Fruit fly (Drosophila melanogaster) whole organism, embryonic: ENCODE results near the gene Spn88Eb.

Experiments used
- Adf1 ChIP-seq: fragments of 200-800 bp; sonication (Bioruptor generic); IDR thresholded peaks from 2 replicates; pipeline ENCODE4 v1.3.6; 2022; ENCODE audit warnings: missing biosample characterization, missing genetic modification characterization
- CG10462 ChIP-seq: fragments of 200-800 bp; sonication (Bioruptor generic); optimal IDR thresholded peaks from 2 replicates; lab custom pipeline; 2016; ENCODE audit warnings: missing biosample characterization, missing genetic modification characterization
- CG15514 ChIP-seq: fragments of 200-800 bp; sonication (Bioruptor generic); optimal IDR thresholded peaks from 3 replicates; lab custom pipeline; 2017; ENCODE audit warnings: missing biosample characterization, missing genetic modification characterization, mild to moderate bottlenecking, moderate library complexity, missing genetic modification reagents
- CG16863 ChIP-seq: fragments of 200-800 bp; sonication (Bioruptor generic); optimal IDR thresholded peaks from 3 replicates; lab custom pipeline; 2016; ENCODE audit warnings: missing biosample characterization, missing genetic modification characterization
- CG17568 ChIP-seq: fragments of 200-800 bp; sonication (Bioruptor generic); optimal IDR thresholded peaks from 2 replicates; lab custom pipeline; 2018; ENCODE audit warnings: missing biosample characterization, mild to moderate bottlenecking, missing genetic modification characterization, moderate library complexity
- CG17829 ChIP-seq: fragments of 200-800 bp; optimal IDR thresholded peaks from 2 replicates; lab custom pipeline; 2019; ENCODE audit warnings: missing biosample characterization, mild to moderate bottlenecking, missing genetic modification characterization, moderate library complexity
- CG18476 ChIP-seq: fragments of 200-800 bp; sonication (Bioruptor generic); optimal IDR thresholded peaks from 2 replicates; lab custom pipeline; 2016; ENCODE audit warnings: missing biosample characterization, mild to moderate bottlenecking, missing genetic modification characterization
- CG33213 ChIP-seq: fragments of 200-800 bp; sonication (Bioruptor generic); optimal IDR thresholded peaks from 3 replicates; lab custom pipeline; 2016; ENCODE audit warnings: missing biosample characterization, missing genetic modification characterization
- CG34224 ChIP-seq: fragments of 200-800 bp; sonication (Bioruptor generic); IDR thresholded peaks from 3 replicates; pipeline ENCODE4 v1.3.6; 2022; ENCODE audit warnings: missing biosample characterization, missing genetic modification characterization; ENCODE audit not compliant: partially characterized antibody
- CG3838 ChIP-seq: fragments of 200-800 bp; sonication (Bioruptor generic); optimal IDR thresholded peaks from 3 replicates; lab custom pipeline; 2016; ENCODE audit warnings: missing biosample characterization, missing genetic modification characterization
- CG7839 ChIP-seq: fragments of 200-800 bp; sonication (Bioruptor generic); optimal IDR thresholded peaks from 3 replicates; lab custom pipeline; 2018; ENCODE audit warnings: missing biosample characterization, mild to moderate bottlenecking, missing genetic modification characterization, moderate library complexity
- CG7987 ChIP-seq: fragments of 200-800 bp; sonication (Bioruptor generic); optimal IDR thresholded peaks from 2 replicates; lab custom pipeline; 2018; ENCODE audit warnings: missing biosample characterization, mild to moderate bottlenecking, missing genetic modification characterization, moderate library complexity
- CG8478 ChIP-seq: fragments of >200 bp; optimal IDR thresholded peaks from 2 replicates; lab custom pipeline; 2018
- CG9932 ChIP-seq: fragments of 200-800 bp; sonication (Bioruptor generic); IDR thresholded peaks from 2 replicates; pipeline ENCODE4 v1.3.6; 2022; ENCODE audit warnings: missing biosample characterization, missing genetic modification characterization
- Dref ChIP-seq: fragments of 200-800 bp; sonication (Bioruptor generic); IDR thresholded peaks from 2 replicates; pipeline ENCODE4 v1.3.6; 2022; ENCODE audit warnings: missing biosample characterization, missing genetic modification characterization
- HLHmδ ChIP-seq: fragments of 200-800 bp; sonication (Bioruptor generic); optimal IDR thresholded peaks from 2 replicates; lab custom pipeline; 2018; ENCODE audit warnings: missing biosample characterization, mild to moderate bottlenecking, missing genetic modification characterization, moderate library complexity
- Lhr ChIP-seq: fragments of 200-800 bp; sonication (Bioruptor generic); optimal IDR thresholded peaks from 3 replicates; lab custom pipeline; 2017; ENCODE audit warnings: mild to moderate bottlenecking, missing biosample characterization, missing genetic modification reagents, missing genetic modification characterization
- MTF-1 ChIP-seq: fragments of 200-800 bp; sonication (Bioruptor generic); optimal IDR thresholded peaks from 2 replicates; lab custom pipeline; 2018; ENCODE audit warnings: missing biosample characterization, mild to moderate bottlenecking, missing genetic modification characterization, borderline replicate concordance
- Med ChIP-seq: fragments of 200-800 bp; sonication (Bioruptor generic); peaks from one replicate; lab custom pipeline; 2016; ENCODE audit warnings: missing biosample characterization, missing genetic modification characterization, mild to moderate bottlenecking, inconsistent platforms, moderate library complexity
- NC2β ChIP-seq: fragments of 200-800 bp; sonication (Bioruptor generic); optimal IDR thresholded peaks from 2 replicates; lab custom pipeline; 2016; ENCODE audit warnings: missing biosample characterization, missing genetic modification characterization
- Nf-YB ChIP-seq: fragments of 200-800 bp; sonication (Bioruptor generic); optimal IDR thresholded peaks from 3 replicates; lab custom pipeline; 2019; ENCODE audit warnings: missing biosample characterization, mild to moderate bottlenecking, missing genetic modification characterization, moderate library complexity
- NfI ChIP-seq: fragments of 200-800 bp; sonication (Bioruptor generic); optimal IDR thresholded peaks from 3 replicates; lab custom pipeline; 2018; ENCODE audit warnings: missing biosample characterization, mild to moderate bottlenecking, missing genetic modification characterization, moderate library complexity
- Optix ChIP-seq: fragments of 200-800 bp; sonication (Bioruptor generic); IDR thresholded peaks from 3 replicates; pipeline ENCODE4 v1.3.6; 2022; ENCODE audit warnings: missing biosample characterization, missing genetic modification characterization
- Sin3A ChIP-seq: fragments of >200 bp; optimal IDR thresholded peaks from 2 replicates; lab custom pipeline; 2018
- YL-1 ChIP-seq: fragments of 200-800 bp; sonication (Bioruptor generic); optimal IDR thresholded peaks from 3 replicates; lab custom pipeline; 2017; ENCODE audit warnings: missing biosample characterization, mild to moderate bottlenecking, missing genetic modification characterization
- bab2 ChIP-seq: fragments of 200-800 bp; sonication (Bioruptor generic); optimal IDR thresholded peaks from 2 replicates; lab custom pipeline; 2016; ENCODE audit warnings: missing biosample characterization, missing genetic modification characterization
- cg ChIP-seq: fragments of 200-800 bp; sonication (Bioruptor generic); optimal IDR thresholded peaks from 3 replicates; lab custom pipeline; 2019; ENCODE audit warnings: missing biosample characterization, mild to moderate bottlenecking, missing genetic modification characterization, moderate library complexity
- ci ChIP-seq: fragments of 200-800 bp; sonication (Bioruptor generic); IDR thresholded peaks from 3 replicates; pipeline ENCODE4 v1.3.6; 2022; ENCODE audit warnings: missing biosample characterization, missing genetic modification characterization
- dysf ChIP-seq: fragments of 200-800 bp; sonication (Bioruptor generic); IDR thresholded peaks from 3 replicates; pipeline ENCODE4 v1.3.6; 2022; ENCODE audit warnings: missing biosample characterization, missing genetic modification characterization
- exex ChIP-seq: fragments of 200-800 bp; sonication (Bioruptor generic); optimal IDR thresholded peaks from 4 replicates; lab custom pipeline; 2018; ENCODE audit warnings: missing biosample characterization, mild to moderate bottlenecking, missing genetic modification characterization, moderate library complexity
- ftz-f1 ChIP-seq: fragments of 200-800 bp; sonication (Bioruptor generic); optimal IDR thresholded peaks from 2 replicates; lab custom pipeline; 2016; ENCODE audit warnings: missing biosample characterization, missing genetic modification characterization
- fu2 ChIP-seq: fragments of 200-800 bp; sonication (Bioruptor generic); optimal IDR thresholded peaks from 2 replicates; lab custom pipeline; 2016; ENCODE audit warnings: missing biosample characterization, missing genetic modification characterization
- gsb ChIP-seq: fragments of 200-800 bp; sonication (Bioruptor generic); IDR thresholded peaks from 2 replicates; pipeline ENCODE4 v1.3.6; 2022; ENCODE audit warnings: missing biosample characterization, missing genetic modification characterization
- kni ChIP-seq: fragments of 200-800 bp; sonication (Bioruptor generic); optimal IDR thresholded peaks from 3 replicates; lab custom pipeline; 2017; ENCODE audit warnings: mild to moderate bottlenecking, missing biosample characterization, missing genetic modification reagents, missing genetic modification characterization
- lbe ChIP-seq: fragments of 200-800 bp; sonication (Bioruptor generic); optimal IDR thresholded peaks from 2 replicates; lab custom pipeline; 2016; ENCODE audit warnings: missing biosample characterization, mild to moderate bottlenecking, missing genetic modification characterization
- lilli ChIP-seq: fragments of 200-800 bp; sonication (Bioruptor generic); optimal IDR thresholded peaks from 3 replicates; lab custom pipeline; 2016; ENCODE audit warnings: missing biosample characterization, missing genetic modification characterization
- lmd ChIP-seq: fragments of 200-800 bp; sonication (Bioruptor generic); IDR thresholded peaks from 2 replicates; pipeline ENCODE4 v1.3.6; 2022; ENCODE audit warnings: missing biosample characterization, missing genetic modification characterization
- maf-S ChIP-seq: fragments of 200-800 bp; sonication (Bioruptor generic); optimal IDR thresholded peaks from 2 replicates; lab custom pipeline; 2016; ENCODE audit warnings: missing biosample characterization, missing genetic modification characterization
- nmo ChIP-seq: fragments of 200-800 bp; sonication (Bioruptor generic); optimal IDR thresholded peaks from 2 replicates; lab custom pipeline; 2018; ENCODE audit warnings: missing biosample characterization, mild to moderate bottlenecking, missing genetic modification characterization, moderate library complexity
- phol ChIP-seq: fragments of 200-800 bp; sonication (Bioruptor generic); optimal IDR thresholded peaks from 3 replicates; lab custom pipeline; 2018; ENCODE audit warnings: missing biosample characterization, mild to moderate bottlenecking, missing genetic modification characterization, moderate library complexity
- pros ChIP-seq: fragments of 200-800 bp; sonication (Bioruptor generic); optimal IDR thresholded peaks from 3 replicates; lab custom pipeline; 2019; ENCODE audit warnings: missing biosample characterization, mild to moderate bottlenecking, missing genetic modification characterization, moderate library complexity
- sens ChIP-seq: fragments of 200-800 bp; sonication (Bioruptor generic); peaks from one replicate; lab custom pipeline; 2016; ENCODE audit warnings: missing biosample characterization, missing genetic modification characterization
- sisA ChIP-seq: fragments of 200-800 bp; sonication (Bioruptor generic); IDR thresholded peaks from 2 replicates; pipeline ENCODE4 v1.3.6; 2022; ENCODE audit warnings: missing biosample characterization, missing genetic modification characterization
- sug ChIP-seq: fragments of 200-800 bp; optimal IDR thresholded peaks from 2 replicates; lab custom pipeline; 2019; ENCODE audit warnings: missing biosample characterization, mild to moderate bottlenecking, missing genetic modification characterization, moderate library complexity
- tap ChIP-seq: fragments of 200-800 bp; optimal IDR thresholded peaks from 3 replicates; lab custom pipeline; 2019; ENCODE audit warnings: missing biosample characterization, mild to moderate bottlenecking, missing genetic modification characterization, moderate library complexity
- tin ChIP-seq: fragments of 200-800 bp; sonication (Bioruptor generic); optimal IDR thresholded peaks from 3 replicates; lab custom pipeline; 2016; ENCODE audit warnings: missing biosample characterization, missing genetic modification characterization
- tx ChIP-seq: fragments of 200-800 bp; sonication (Bioruptor generic); optimal IDR thresholded peaks from 2 replicates; lab custom pipeline; 2016; ENCODE audit warnings: missing biosample characterization, missing genetic modification characterization
- unc-4 ChIP-seq: fragments of 200-800 bp; sonication (Bioruptor generic); IDR thresholded peaks from 2 replicates; pipeline ENCODE4 v1.3.6; 2022; ENCODE audit warnings: missing biosample characterization, missing genetic modification characterization; ENCODE audit not compliant: partially characterized antibody
- vvl ChIP-seq: fragments of 200-800 bp; sonication (Bioruptor generic); IDR thresholded peaks from 2 replicates; pipeline ENCODE4 v1.3.6; 2022; ENCODE audit warnings: missing biosample characterization, missing genetic modification characterization
- zen2 ChIP-seq: fragments of 200-800 bp; sonication (Bioruptor generic); IDR thresholded peaks from 3 replicates; pipeline ENCODE4 v1.3.6; 2022; ENCODE audit warnings: missing biosample characterization, missing genetic modification characterization; ENCODE audit not compliant: partially characterized antibody
- zf30C ChIP-seq: fragments of 200-800 bp; sonication (Bioruptor generic); optimal IDR thresholded peaks from 3 replicates; lab custom pipeline; 2018; ENCODE audit warnings: missing biosample characterization, mild to moderate bottlenecking, missing genetic modification characterization

Spn88Eb gene

dm6 chr3R:15229329-15229876 is 20.8 kb upstream of the Spn88Eb start, which contains the start of the genes Art3 and mRpS10 (continued):
- TF ChIP-seq CG17829 (peak; percentile 100), Adf1 (GFP tag; lab: Robert Waterston, UW) (peak; percentile 95), lilli (GFP tag; lab: Kevin White, UChicago) (peak; percentile 100), CG18476 (GFP tag; lab: Kevin White, UChicago) (peak; percentile 99), vvl (GFP tag; lab: Robert Waterston, UW) (peak; percentile 100), pros (GFP tag; lab: Kevin White, UChicago) (peak; percentile 92), sisA (GFP tag; lab: Robert Waterston, UW) (peak; percentile 100), nmo (peak; percentile 100), ftz-f1 (GFP tag; lab: Kevin White, UChicago) (peak; percentile 94), CG3838 (GFP tag; lab: Kevin White, UChicago) (peak; percentile 99), bab2 (GFP tag; lab: Kevin White, UChicago) (peak; percentile 100), tin (GFP tag; lab: Kevin White, UChicago) (peak; percentile 100), CG17568 (no peak), CG7839 (tag; lab: Kevin White, UChicago) (peak; percentile 100), Optix (GFP tag; lab: Robert Waterston, UW) (peak; percentile 88; the same call in 2 of the 3 replicates), dysf (GFP tag; lab: Robert Waterston, UW) (peak; percentile 100), sens (peak; percentile 100), tap (tag; lab: Kevin White, UChicago) (peak; percentile 100), cg (peak; percentile 7), CG15514 (GFP tag; lab: Kevin White, UChicago) (peak; percentile 96), CG7987 (GFP tag; lab: Kevin White, UChicago) (peak; percentile 99), fu2 (GFP tag; lab: Kevin White, UChicago) (peak; percentile 100), YL-1 (GFP tag; lab: Kevin White, UChicago) (peak; percentile 100), MTF-1 (GFP tag; lab: Kevin White, UChicago) (peak; percentile 100), zf30C (peak; percentile 72), NC2β (peak; percentile 100), CG8478 (lab: Kevin White, UChicago) (no peak), ci (GFP tag; lab: Robert Waterston, UW) (peak; percentile 100), Nf-YB (peak; percentile 94), Sin3A (peak; percentile 20), gsb (peak; percentile 100), lbe (peak; percentile 99), CG16863 (peak; percentile 100), maf-S (GFP tag; lab: Kevin White, UChicago) (peak; percentile 100), HLHmδ (GFP tag; lab: Kevin White, UChicago) (no peak), kni (GFP tag; lab: Kevin White, UChicago) (peak; percentile 99)

dm6 chr3R:15225279-15225730 is 16.7 kb upstream of the Spn88Eb start, which contains the start of the genes CG31344 and Caf1-55:
Gene CG31344 (minus strand): TSS chr3R:15225329.
Gene Caf1-55 (plus strand): TSS chr3R:15225576.
- no peak for TF ChIP-seq lmd (GFP tag; lab: Robert Waterston, UW)
- no peak for TF ChIP-seq NfI (GFP tag; lab: Kevin White, UChicago)
- peak; percentile 70 for TF ChIP-seq Sin3A
- TF ChIP-seq lilli (GFP tag; lab: Kevin White, UChicago), result peak; percentile 37
- peak; percentile 47 for TF ChIP-seq nmo
- peak; percentile 33 for TF ChIP-seq exex
- TF ChIP-seq zen2 (GFP tag; lab: Robert Waterston, UW), result peak; percentile 76
- TF ChIP-seq CG10462, result no peak
- TF ChIP-seq sug (tag; lab: Kevin White, UChicago), result peak; percentile 56
- peak; percentile 76 for TF ChIP-seq Lhr
- TF ChIP-seq CG9932 (GFP tag; lab: Robert Waterston, UW), result peak; percentile 34; the same call in 1 of the 2 replicates
- peak; percentile 78 for TF ChIP-seq CG34224 (GFP tag; lab: Robert Waterston, UW)
- TF ChIP-seq unc-4, result peak; percentile 84
- TF ChIP-seq tx (GFP tag; lab: Kevin White, UChicago), result peak; percentile 24
- TF ChIP-seq phol (tag; lab: Kevin White, UChicago), result peak; percentile 89
- peak; percentile 20 for TF ChIP-seq CG33213 (GFP tag; lab: Kevin White, UChicago)
- peak; percentile 74 for TF ChIP-seq Med (GFP tag; lab: Kevin White, UChicago)
- peak; percentile 92 for TF ChIP-seq Dref
